Worm (Caenorhabditis elegans): ENCODE measurements around the gene R05D3.12.

R05D3.12 gene

DNA sequence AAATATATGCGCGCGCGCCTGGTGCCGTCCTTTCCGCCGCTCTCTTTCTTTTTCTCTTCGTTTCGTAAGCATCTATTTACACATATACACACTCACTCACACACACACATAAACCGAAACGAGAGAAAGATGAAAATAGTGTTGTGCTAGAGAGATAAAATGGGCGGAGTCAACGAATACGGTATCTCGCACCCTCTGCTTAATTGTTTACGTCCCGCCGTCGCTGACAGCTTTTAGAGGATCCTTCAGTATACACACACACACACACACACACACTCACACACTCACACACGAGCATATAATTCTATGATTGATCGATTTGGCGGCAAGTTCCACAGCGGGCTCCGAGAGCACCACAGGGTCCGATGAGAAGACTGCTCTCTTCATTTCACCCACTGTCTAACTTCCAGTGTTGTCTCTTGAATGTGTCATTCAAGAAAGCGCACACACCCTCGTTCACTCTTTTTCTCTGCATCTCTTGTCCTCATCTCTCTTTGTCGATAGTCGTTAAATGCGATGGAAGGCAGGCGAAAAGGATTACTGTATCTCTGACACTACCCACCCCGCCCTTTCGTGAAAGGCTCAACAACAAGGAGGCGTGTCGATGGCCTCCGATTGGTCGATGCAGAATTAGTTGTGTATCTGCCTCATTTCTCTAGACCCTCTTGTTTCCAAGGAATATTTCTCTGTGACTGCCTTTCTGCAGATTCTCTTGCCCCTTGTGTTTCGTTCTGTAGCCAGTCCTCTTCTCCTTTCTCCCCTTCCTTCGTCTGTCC is 36.6 kb downstream of the R05D3.12 start (continued):
- TF ChIP-seq madf-9 (GFP tag; conservative IDR thresholded peaks at IDR 0.05) (peak; percentile 71), sdz-12 (GFP tag; optimal IDR thresholded peaks at IDR 0.05) (no peak), unc-130 (GFP tag; optimal IDR thresholded peaks at IDR 0.05) (no peak), nhr-42 (GFP tag; IDR thresholded peaks at IDR 0.05) (peak; percentile 39; the same call in 1 of the 2 replicates), arid-1 (GFP tag; conservative IDR thresholded peaks at IDR 0.05) (peak; percentile 64; the same call in 1 of the 2 replicates), ctbp-1 (GFP tag; IDR thresholded peaks at IDR 0.05) (peak; percentile 89), snpc-1.2 (GFP tag; IDR thresholded peaks at IDR 0.05) (no peak), nhr-111 (GFP tag; optimal IDR thresholded peaks at IDR 0.05) (no peak), Y5F2A.4 (GFP tag; optimal IDR thresholded peaks at IDR 0.05) (no peak), fkh-10 (GFP tag; optimal IDR thresholded peaks at IDR 0.05) (peak; percentile 54), cey-2 (tag; optimal IDR thresholded peaks at IDR 0.05; ENCODE audit: borderline replicate concordance, insufficient read depth) (no peak), zag-1 (tag; optimal IDR thresholded peaks at IDR 0.05) (peak; percentile 60), saeg-2 (GFP tag; IDR thresholded peaks at IDR 0.05) (no peak), unc-39 (tag; optimal IDR thresholded peaks at IDR 0.05) (no peak), ceh-20 (GFP tag; IDR thresholded peaks at IDR 0.05) (peak; percentile 91), daf-16 (GFP tag; optimal IDR thresholded peaks at IDR 0.05) (peak; percentile 86 to 90), daf-16 (tag; optimal IDR thresholded peaks at IDR 0.05) (peak; percentile 92), daf-19 (GFP tag; conservative IDR thresholded peaks at IDR 0.05) (0 out of 2 replicates have a peak, but pooled peaks have one; percentile 59), mdl-1 (tag; optimal IDR thresholded peaks at IDR 0.05) (peak; percentile 62 to 81), php-3 (GFP tag; IDR thresholded peaks at IDR 0.05) (peak; percentile 77), T20F7.1 (GFP tag; optimal IDR thresholded peaks at IDR 0.05) (peak; percentile 88), hlh-30 (tag; optimal IDR thresholded peaks at IDR 0.05; ENCODE audit: insufficient read depth) (peak; percentile 83), dpl-1 (GFP tag; optimal IDR thresholded peaks at IDR 0.05) (peak; percentile 43), spr-3 (GFP tag; optimal IDR thresholded peaks at IDR 0.05) (peak; percentile 31), nhr-77 (tag; optimal IDR thresholded peaks at IDR 0.05) (peak; percentile 41), nhr-237 (tag; optimal IDR thresholded peaks at IDR 0.05) (no peak), hif-1 (tag; optimal IDR thresholded peaks at IDR 0.05) (peak; percentile 39 to 73), nhr-41 (GFP tag; IDR thresholded peaks at IDR 0.05) (no peak), lin-15B (tag; optimal IDR thresholded peaks at IDR 0.05) (no peak), aly-2 (tag; optimal IDR thresholded peaks at IDR 0.05) (no peak), mep-1 (tag; optimal IDR thresholded peaks at IDR 0.05) (peak; percentile 96), F49E8.2 (tag; optimal IDR thresholded peaks at IDR 0.05; ENCODE audit: borderline replicate concordance) (no peak), pha-4 (GFP tag; IDR thresholded peaks at IDR 0.05) (peak; percentile 74), pha-4 (tag; optimal IDR thresholded peaks at IDR 0.05) (peak; percentile 76), pqm-1 (tag; optimal IDR thresholded peaks at IDR 0.05) (peak; percentile 53), zfp-3 (GFP tag; conservative IDR thresholded peaks at IDR 0.05) (no peak), egl-27 (tag; optimal IDR thresholded peaks at IDR 0.05) (no peak), snpc-4 (tag; optimal IDR thresholded peaks at IDR 0.05) (no peak), mxl-3 (GFP tag; optimal IDR thresholded peaks at IDR 0.05) (peak; percentile 70), daf-8 (GFP tag; IDR thresholded peaks at IDR 0.05) (no peak), dmd-6 (GFP tag; IDR thresholded peaks at IDR 0.05) (peak; percentile 79), tag-97 (GFP tag; IDR thresholded peaks at IDR 0.05) (no peak), D1046.2 (GFP tag; IDR thresholded peaks at IDR 0.05) (no peak), attf-4 (tag; optimal IDR thresholded peaks at IDR 0.05) (peak; percentile 53), skn-1 (tag; optimal IDR thresholded peaks at IDR 0.05) (no peak), unc-62 (GFP tag; optimal IDR thresholded peaks at IDR 0.05 in 1 of 2) (peak; percentile 71 to 100), unc-62 (tag; optimal IDR thresholded peaks at IDR 0.05) (peak; percentile 83), R02D3.7 (tag; optimal IDR thresholded peaks at IDR 0.05) (no peak), ztf-7 (tag; optimal IDR thresholded peaks at IDR 0.05) (peak; percentile 34), Y48G9A.11 (GFP tag; IDR thresholded peaks at IDR 0.05) (no peak)
